Worm (Caenorhabditis elegans): ENCODE measurements around the gene dpm-3.

ce11 chrIV:12399983-12400382 lies 8.6 kb downstream of the dpm-3 start:
- no peak for TF ChIP-seq F13C5.2 (tag; optimal IDR thresholded peaks at IDR 0.05)
- no peak for TF ChIP-seq ama-1 (optimal IDR thresholded peaks at IDR 0.05)
- TF ChIP-seq flt-1 (GFP tag; IDR thresholded peaks at IDR 0.05): no peak
- no peak for TF ChIP-seq hmg-4 (GFP tag; optimal IDR thresholded peaks at IDR 0.05)
- TF ChIP-seq tbx-11 (GFP tag; IDR thresholded peaks at IDR 0.05): no peak
- no peak for TF ChIP-seq ets-7 (tag; optimal IDR thresholded peaks at IDR 0.05)
